Worm (Caenorhabditis elegans): ENCODE data around the gene F40F8.11.
A peak's percentile ranks its signal among the peaks of the same experiment; 100 is the strongest.

F40F8.11 gene

ce11 chrII:11107828-11108227 lies 24.6 kb downstream of the F40F8.11 start, which contains the start of gene apc-17:
TSS of gene apc-17 (plus strand) at chrII:11108128.
- TF ChIP-seq elt-1 (tag; optimal IDR thresholded peaks at IDR 0.05) (no peak), lsy-12 (tag; optimal IDR thresholded peaks at IDR 0.05) (no peak), nhr-23 (tag; optimal IDR thresholded peaks at IDR 0.05) (no peak), ZK546.5 (tag; optimal IDR thresholded peaks at IDR 0.05) (no peak), fos-1 (tag; optimal IDR thresholded peaks at IDR 0.05) (no peak), egl-5 (tag; optimal IDR thresholded peaks at IDR 0.05) (no peak), aly-2 (tag; optimal IDR thresholded peaks at IDR 0.05) (no peak), nhr-12 (tag; optimal IDR thresholded peaks at IDR 0.05) (no peak), R02D3.7 (tag; optimal IDR thresholded peaks at IDR 0.05) (no peak), unc-39 (tag; optimal IDR thresholded peaks at IDR 0.05) (no peak), ztf-4 (tag; optimal IDR thresholded peaks at IDR 0.05) (no peak)

DNA sequence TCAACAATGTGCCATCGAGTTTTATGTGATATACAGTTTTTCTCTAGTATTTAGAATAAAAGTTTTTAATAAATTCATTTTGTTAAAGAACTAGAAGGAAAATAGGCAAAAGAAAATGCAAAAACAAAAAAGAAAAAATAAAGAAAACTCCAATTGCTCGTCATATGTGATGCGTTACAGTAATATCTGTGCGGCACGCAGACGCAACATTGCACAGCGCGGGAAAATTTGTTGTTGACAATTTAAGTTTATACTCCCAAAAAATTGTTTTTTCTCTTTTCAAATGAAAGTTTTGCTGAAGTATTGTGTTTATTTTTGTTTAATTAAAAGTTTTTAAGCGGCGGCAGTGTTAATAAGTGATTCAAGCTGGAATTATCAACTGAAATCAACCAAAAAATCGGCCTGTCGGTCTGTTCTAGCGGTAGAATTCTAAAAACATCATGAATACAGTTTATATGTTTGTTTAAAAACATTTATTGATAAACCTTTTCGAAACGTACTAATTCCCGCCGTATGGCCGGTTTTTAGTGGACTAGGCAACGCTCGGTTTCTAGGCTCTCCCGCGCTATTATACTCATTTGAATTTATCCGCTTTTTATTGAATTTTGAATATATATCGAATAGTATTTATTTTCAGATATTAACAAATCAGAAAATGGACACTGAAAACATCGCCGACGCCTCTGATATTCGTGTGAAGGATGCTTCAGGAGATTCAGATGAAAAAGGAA lies 26.2 kb downstream of the F40F8.11 start, which contains the start of gene nasp-1:
Gene nasp-1, plus strand, starts transcription at position 632 of the 731 bp plus-strand sequence.
- TF ChIP-seq lin-15B (tag; optimal IDR thresholded peaks at IDR 0.05) (no peak), nhr-23 (tag; optimal IDR thresholded peaks at IDR 0.05) (no peak), pha-4 (tag; optimal IDR thresholded peaks at IDR 0.05) (peak; percentile 6), nhr-77 (tag; optimal IDR thresholded peaks at IDR 0.05) (no peak), nfya-1 (tag; optimal IDR thresholded peaks at IDR 0.05; ENCODE audit: insufficient read depth) (peak; percentile 24), nhr-25 (tag; optimal IDR thresholded peaks at IDR 0.05) (no peak), tbx-2 (tag; optimal IDR thresholded peaks at IDR 0.05) (no peak), daf-12 (tag; optimal IDR thresholded peaks at IDR 0.05) (no peak)

DNA sequence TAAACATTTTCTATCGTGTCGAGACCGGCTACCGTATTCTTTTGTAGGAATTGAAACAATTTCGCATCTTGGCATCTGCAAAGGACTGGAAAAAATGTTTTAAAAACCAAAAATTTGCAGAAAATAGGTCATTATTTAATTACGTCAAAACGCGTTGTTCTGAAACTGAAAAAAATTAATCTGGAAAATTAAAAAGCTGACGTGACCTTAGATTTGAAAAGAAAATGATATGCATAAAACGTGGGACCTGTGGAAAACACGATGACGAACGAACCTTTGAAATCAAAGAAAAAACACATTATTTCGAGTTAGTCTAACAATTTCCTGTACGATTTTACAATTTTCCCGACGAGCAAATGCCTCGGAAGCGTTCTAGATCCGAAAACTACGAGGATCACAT lies 28.2 kb downstream of the F40F8.11 start, which contains the start of gene C09H10.9:
Gene C09H10.9, plus strand, starts transcription at position 301 of the 400 bp plus-strand sequence.
- TF ChIP-seq zag-1 (tag; optimal IDR thresholded peaks at IDR 0.05): no peak
- TF ChIP-seq aly-2 (tag; optimal IDR thresholded peaks at IDR 0.05): no peak
- TF ChIP-seq daf-12 (tag; optimal IDR thresholded peaks at IDR 0.05): no peak
- no peak for TF ChIP-seq elt-1 (tag; optimal IDR thresholded peaks at IDR 0.05)
- no peak for TF ChIP-seq R02D3.7 (tag; optimal IDR thresholded peaks at IDR 0.05)
- TF ChIP-seq ZK546.5 (tag; optimal IDR thresholded peaks at IDR 0.05): no peak
- no peak for TF ChIP-seq fkh-2 (tag; optimal IDR thresholded peaks at IDR 0.05)

ce11 chrII:11103657-11104056 lies 28.7 kb downstream of the F40F8.11 start, which contains the start of gene C09H10.5:
TSS of gene C09H10.5 (minus strand) at chrII:11103757.
- TF ChIP-seq skn-1 (tag; optimal IDR thresholded peaks at IDR 0.05) (no peak), ama-1 (optimal IDR thresholded peaks at IDR 0.05) (no peak), ZK546.5 (tag; optimal IDR thresholded peaks at IDR 0.05) (no peak), fkh-10 (GFP tag; optimal IDR thresholded peaks at IDR 0.05) (no peak), egl-5 (tag; optimal IDR thresholded peaks at IDR 0.05) (no peak), ceh-16 (tag; optimal IDR thresholded peaks at IDR 0.05) (no peak), tbx-2 (tag; optimal IDR thresholded peaks at IDR 0.05) (no peak), elt-3 (tag; optimal IDR thresholded peaks at IDR 0.05) (no peak), mdl-1 (tag; optimal IDR thresholded peaks at IDR 0.05) (no peak), ceh-9 (tag; optimal IDR thresholded peaks at IDR 0.05) (no peak), daf-12 (tag; optimal IDR thresholded peaks at IDR 0.05) (no peak), nhr-43 (tag; optimal IDR thresholded peaks at IDR 0.05; ENCODE audit: poor library complexity, severe bottlenecking) (no peak), unc-62 (GFP tag; optimal IDR thresholded peaks at IDR 0.05) (no peak), nhr-25 (tag; optimal IDR thresholded peaks at IDR 0.05) (no peak), nhr-28 (tag; optimal IDR thresholded peaks at IDR 0.05) (no peak)

ce11 chrII:11103052-11103451 lies 29.3 kb downstream of the F40F8.11 start:
- TF ChIP-seq elt-3 (tag; optimal IDR thresholded peaks at IDR 0.05) (no peak), nhr-11 (tag; optimal IDR thresholded peaks at IDR 0.05) (no peak), snpc-4 (tag; optimal IDR thresholded peaks at IDR 0.05) (peak; percentile 49), nhr-23 (tag; optimal IDR thresholded peaks at IDR 0.05) (peak; percentile 72), unc-62 (GFP tag; optimal IDR thresholded peaks at IDR 0.05) (no peak), nhr-77 (tag; optimal IDR thresholded peaks at IDR 0.05) (no peak), nhr-67 (tag; optimal IDR thresholded peaks at IDR 0.05) (no peak), elt-2 (tag; optimal IDR thresholded peaks at IDR 0.05) (peak; percentile 48), R02D3.7 (tag; optimal IDR thresholded peaks at IDR 0.05) (no peak), nhr-237 (tag; optimal IDR thresholded peaks at IDR 0.05) (no peak), mml-1 (tag; optimal IDR thresholded peaks at IDR 0.05) (no peak), nhr-12 (tag; optimal IDR thresholded peaks at IDR 0.05) (no peak), daf-12 (tag; optimal IDR thresholded peaks at IDR 0.05) (no peak), pha-4 (tag; optimal IDR thresholded peaks at IDR 0.05) (peak; percentile 84), nhr-25 (tag; optimal IDR thresholded peaks at IDR 0.05) (peak; percentile 83), unc-39 (tag; optimal IDR thresholded peaks at IDR 0.05) (no peak), ama-1 (optimal IDR thresholded peaks at IDR 0.05) (no peak), egl-5 (tag; optimal IDR thresholded peaks at IDR 0.05) (peak; percentile 80), zag-1 (tag; optimal IDR thresholded peaks at IDR 0.05) (no peak), nhr-43 (tag; optimal IDR thresholded peaks at IDR 0.05; ENCODE audit: poor library complexity, severe bottlenecking) (no peak), ceh-9 (tag; optimal IDR thresholded peaks at IDR 0.05) (no peak), mdl-1 (tag; optimal IDR thresholded peaks at IDR 0.05) (no peak), ceh-28 (tag; optimal IDR thresholded peaks at IDR 0.05) (no peak), lsy-12 (tag; optimal IDR thresholded peaks at IDR 0.05) (no peak), nhr-76 (tag; optimal IDR thresholded peaks at IDR 0.05) (no peak), fkh-2 (tag; optimal IDR thresholded peaks at IDR 0.05) (no peak), ZK546.5 (tag; optimal IDR thresholded peaks at IDR 0.05) (no peak), jun-1 (tag; optimal IDR thresholded peaks at IDR 0.05) (no peak), ceh-16 (tag; optimal IDR thresholded peaks at IDR 0.05) (no peak), skn-1 (tag; optimal IDR thresholded peaks at IDR 0.05) (no peak), pqm-1 (tag; optimal IDR thresholded peaks at IDR 0.05) (peak; percentile 29)
